Fruit fly (Drosophila melanogaster) whole organism, adult: ENCODE results near the gene CG12375.

ENCODE experiments used
- CG14711 ChIP-seq: fragments of 200-800 bp; sonication (Bioruptor generic); optimal IDR thresholded peaks from 2 replicates; lab custom pipeline; 2018; ENCODE audit warnings: missing biosample characterization, mild to moderate bottlenecking, missing genetic modification characterization, moderate library complexity
- CG5204 ChIP-seq: fragments of 200-800 bp; sonication (Bioruptor generic); optimal IDR thresholded peaks from 2 replicates; lab custom pipeline; 2016; ENCODE audit warnings: missing biosample characterization, missing genetic modification characterization
- Crg-1 ChIP-seq: fragments of 200-800 bp; sonication (Bioruptor generic); optimal IDR thresholded peaks from 2 replicates; lab custom pipeline; 2016; ENCODE audit warnings: missing biosample characterization, missing genetic modification characterization
- bab1 ChIP-seq: fragments of 200-800 bp; sonication (Bioruptor generic); optimal IDR thresholded peaks from 3 replicates; lab custom pipeline; 2019; ENCODE audit warnings: missing biosample characterization, mild to moderate bottlenecking, missing genetic modification characterization, moderate library complexity

dm6 chr2L:8157166-8157565 lies 30.5 kb upstream of the CG12375 start:
- no peak for TF ChIP-seq CG14711 (tag; lab: Kevin White, UChicago)
- TF ChIP-seq Crg-1 (GFP tag; lab: Kevin White, UChicago) = no peak
- TF ChIP-seq bab1 (GFP tag; lab: Kevin White, UChicago) = no peak
- no peak for TF ChIP-seq CG5204 (GFP tag; lab: Kevin White, UChicago)
